Worm (Caenorhabditis elegans) whole organism, young adult: ENCODE data around the gene cyp-33E2.

Experiments
- B0019.2 ChIP-seq: fragments of 200-800 bp; sonication (Bioruptor generic); conservative IDR thresholded peaks from 2 replicates; pipeline ENCODE4 v1.3.6; 2022; ENCODE audit warnings: missing genetic modification reagents, missing genetic modification characterization, missing compliant biosample characterization
- C17E4.6 ChIP-seq: fragments of 200-800 bp; sonication (Bioruptor generic); IDR thresholded peaks from 2 replicates; pipeline ENCODE4 v1.3.6; 2022; ENCODE audit warnings: missing genetic modification reagents, missing genetic modification characterization, missing compliant biosample characterization
- F10E7.11 ChIP-seq: sonication (generic microtip); optimal IDR thresholded peaks from 2 replicates; lab custom pipeline; 2017; ENCODE audit warnings: mild to moderate bottlenecking, missing genetic modification characterization, moderate library complexity, missing compliant biosample characterization
- F23B12.7 ChIP-seq: sonication (generic microtip); optimal IDR thresholded peaks from 2 replicates; lab custom pipeline; 2017; ENCODE audit warnings: missing genetic modification characterization, mild to moderate bottlenecking, missing compliant biosample characterization, antibody characterized with exemption, moderate library complexity; ENCODE audit not compliant: insufficient read depth
- Y53G8AR.9 ChIP-seq: fragments of 200-800 bp; sonication (Bioruptor generic); conservative IDR thresholded peaks from 2 replicates; pipeline ENCODE4 v1.3.6; 2022; ENCODE audit warnings: missing genetic modification reagents, missing genetic modification characterization, missing compliant biosample characterization
- ama-1 ChIP-seq, 3 experiments: fragments of 150-350 bp in 1 of 3; sonication (generic microtip) in 2 of 3; optimal IDR thresholded peaks; 2 replicates each; lab custom pipeline; 2014 to 2018; ENCODE audit warnings: missing biosample characterization in 2 of 3, missing genetic modification characterization in 2 of 3, missing genetic modification reagents in 2 of 3
- atf-7 ChIP-seq: sonication (generic microtip); optimal IDR thresholded peaks from 2 replicates; lab custom pipeline; 2017; ENCODE audit warnings: mild to moderate bottlenecking, missing genetic modification characterization, missing compliant biosample characterization
- athp-1 ChIP-seq: sonication (generic microtip); optimal IDR thresholded peaks from 2 replicates; lab custom pipeline; 2017; ENCODE audit warnings: mild to moderate bottlenecking, missing genetic modification characterization, missing compliant biosample characterization
- attf-3 ChIP-seq: fragments of 200-800 bp; sonication (Bioruptor generic); conservative IDR thresholded peaks from 2 replicates; pipeline ENCODE4 v1.3.6; 2022; ENCODE audit warnings: missing genetic modification reagents, missing genetic modification characterization, missing compliant biosample characterization
- bed-1 ChIP-seq: fragments of 200-800 bp; sonication (Bioruptor generic); IDR thresholded peaks from 2 replicates; pipeline ENCODE4 v1.3.6; 2022; ENCODE audit warnings: missing genetic modification reagents, missing genetic modification characterization, missing compliant biosample characterization
- ceh-27 ChIP-seq: fragments of 200-800 bp; sonication (Bioruptor generic); optimal IDR thresholded peaks from 2 replicates; lab custom pipeline; 2018; ENCODE audit warnings: mild to moderate bottlenecking, missing genetic modification characterization, moderate library complexity, missing compliant biosample characterization
- die-1 ChIP-seq: sonication (generic microtip); optimal IDR thresholded peaks from 2 replicates; lab custom pipeline; 2016; ENCODE audit warnings: missing genotype, mild to moderate bottlenecking, missing genetic modification characterization, missing compliant biosample characterization
- egl-18 ChIP-seq: fragments of 200-800 bp; sonication (Bioruptor generic); IDR thresholded peaks from 2 replicates; pipeline ENCODE4 v1.3.6; 2022; ENCODE audit warnings: missing genetic modification reagents, missing genetic modification characterization, missing compliant biosample characterization
- egl-44 ChIP-seq: fragments of 200-800 bp; sonication (Bioruptor generic); IDR thresholded peaks from 2 replicates; pipeline ENCODE4 v1.3.6; 2022; ENCODE audit warnings: missing genetic modification reagents, missing genetic modification characterization, missing compliant biosample characterization
- fkh-3 ChIP-seq: sonication (generic microtip); optimal IDR thresholded peaks from 2 replicates; lab custom pipeline; 2016; ENCODE audit warnings: mild to moderate bottlenecking, missing genetic modification characterization, missing compliant biosample characterization
- gei-17 ChIP-seq: fragments of 200-800 bp; sonication (Bioruptor generic); optimal IDR thresholded peaks from 2 replicates; lab custom pipeline; 2018; ENCODE audit warnings: mild to moderate bottlenecking, missing genetic modification characterization, missing compliant biosample characterization
- hlh-12 ChIP-seq: sonication (generic microtip); optimal IDR thresholded peaks from 2 replicates; lab custom pipeline; 2016; ENCODE audit warnings: missing genetic modification characterization, missing compliant biosample characterization
- hmg-1.2 ChIP-seq: fragments of 200-800 bp; sonication (Bioruptor generic); IDR thresholded peaks from 2 replicates; pipeline ENCODE4 v1.3.6; 2022; ENCODE audit warnings: missing genetic modification reagents, missing genetic modification characterization, missing compliant biosample characterization
- hrde-1 ChIP-seq: sonication (generic microtip); optimal IDR thresholded peaks from 2 replicates; lab custom pipeline; 2016; ENCODE audit warnings: missing genetic modification characterization, mild to moderate bottlenecking, missing compliant biosample characterization, moderate library complexity, missing genotype, missing genetic modification reagents, borderline replicate concordance
- hsf-1 ChIP-seq: fragments of 200-800 bp; sonication (Bioruptor generic); IDR thresholded peaks from 2 replicates; pipeline ENCODE4 v1.3.6; 2022; ENCODE audit warnings: missing genetic modification reagents, missing genetic modification characterization, missing compliant biosample characterization
- lin-26 ChIP-seq: fragments of 200-800 bp; sonication (Bioruptor generic); IDR thresholded peaks from 2 replicates; pipeline ENCODE4 v1.3.6; 2022; ENCODE audit warnings: missing genetic modification reagents, missing genetic modification characterization, missing compliant biosample characterization
- lin-40 ChIP-seq: sonication (generic microtip); optimal IDR thresholded peaks from 2 replicates; lab custom pipeline; 2016; ENCODE audit warnings: missing genetic modification characterization, mild to moderate bottlenecking, missing compliant biosample characterization, missing genotype, missing genetic modification reagents
- lin-54 ChIP-seq: fragments of 200-800 bp; sonication (Bioruptor generic); optimal IDR thresholded peaks from 2 replicates; lab custom pipeline; 2018; ENCODE audit warnings: mild to moderate bottlenecking, missing genetic modification characterization, missing compliant biosample characterization
- lsy-27 ChIP-seq: sonication (generic microtip); optimal IDR thresholded peaks from 2 replicates; lab custom pipeline; 2017; ENCODE audit warnings: missing genetic modification characterization, mild to moderate bottlenecking, missing compliant biosample characterization, antibody characterized with exemption, missing genotype, borderline replicate concordance; ENCODE audit not compliant: insufficient read depth
- mes-4 ChIP-seq: sonication (generic microtip); optimal IDR thresholded peaks from 2 replicates; lab custom pipeline; 2016; ENCODE audit warnings: missing genotype, missing genetic modification characterization, missing compliant biosample characterization
- mxl-1 ChIP-seq: sonication (generic microtip); optimal IDR thresholded peaks from 2 replicates; lab custom pipeline; 2016; ENCODE audit warnings: missing genetic modification characterization, missing compliant biosample characterization
- nfyb-1 ChIP-seq: fragments of 200-800 bp; sonication (Bioruptor generic); IDR thresholded peaks from 2 replicates; pipeline ENCODE4 v1.3.6; 2022; ENCODE audit warnings: missing genetic modification reagents, missing genetic modification characterization, missing compliant biosample characterization
- nhr-80 ChIP-seq: sonication (generic microtip); optimal IDR thresholded peaks from 2 replicates; lab custom pipeline; 2016; ENCODE audit warnings: missing genetic modification characterization, missing compliant biosample characterization
- nhr-90 ChIP-seq: sonication (generic microtip); optimal IDR thresholded peaks from 2 replicates; lab custom pipeline; 2016; ENCODE audit warnings: missing genotype, mild to moderate bottlenecking, missing genetic modification characterization, missing compliant biosample characterization
- repo-1 ChIP-seq: sonication (generic microtip); optimal IDR thresholded peaks from 2 replicates; lab custom pipeline; 2017; ENCODE audit warnings: mild to moderate bottlenecking, missing genetic modification characterization, missing compliant biosample characterization
- rpc-1 ChIP-seq, 2 experiments: fragments of 150-350 bp in 1 of 2; sonication (generic microtip) in 1 of 2; optimal IDR thresholded peaks; 2 replicates each; lab custom pipeline; 2014 to 2018; ENCODE audit warnings: missing biosample characterization in 1 of 2, missing genetic modification characterization in 1 of 2, missing genetic modification reagents in 1 of 2, missing genotype in 1 of 2
- snpc-3.4 ChIP-seq: sonication (generic microtip); optimal IDR thresholded peaks from 2 replicates; lab custom pipeline; 2017; ENCODE audit warnings: missing genetic modification characterization, mild to moderate bottlenecking, missing compliant biosample characterization, antibody characterized with exemption, moderate library complexity, missing genotype, missing genetic modification reagents
- snpc-4 ChIP-seq, 5 experiments: fragments of 150-350 bp in 1 of 5; sonication (generic microtip) in 4 of 5; optimal IDR thresholded peaks; 2 replicates each; lab custom pipeline; 2014 to 2018; ENCODE audit warnings: missing genetic modification characterization in 5 of 5, missing biosample characterization in 3 of 5, antibody characterized with exemption in 2 of 5, mild to moderate bottlenecking in 2 of 5, missing compliant biosample characterization in 2 of 5, missing genotype in 2 of 5, moderate library complexity in 2 of 5, missing genetic modification reagents in 1 of 5
- sptf-2 ChIP-seq: fragments of 200-800 bp; sonication (Bioruptor generic); optimal IDR thresholded peaks from 2 replicates; lab custom pipeline; 2018; ENCODE audit warnings: mild to moderate bottlenecking, missing genetic modification characterization, missing compliant biosample characterization
- ztf-3 ChIP-seq: fragments of 200-800 bp; sonication (Bioruptor generic); optimal IDR thresholded peaks from 2 replicates; lab custom pipeline; 2018; ENCODE audit warnings: mild to moderate bottlenecking, missing genetic modification characterization, missing compliant biosample characterization

cyp-33E2 gene

ce11 chrIV:8614680-8615079, 2.5 kb downstream of the cyp-33E2 start, which contains the start of gene cyp-33E3:
Gene cyp-33E3, plus strand, starts transcription at chrIV:8614995.
- TF ChIP-seq nhr-80 (tag; lab: Kevin White, UChicago) (peak; percentile 57), athp-1 (tag; lab: Kevin White, UChicago) (no peak)

ce11 chrIV:8615314-8615713, 3.2 kb downstream of the cyp-33E2 start:
- TF ChIP-seq bed-1 (GFP tag; lab: Robert Waterston, UW) (no peak), repo-1 (tag; lab: Kevin White, UChicago) (no peak), attf-3 (GFP tag; lab: Robert Waterston, UW) (no peak), ama-1 (optimal IDR thresholded peaks at IDR 0.05; lab: Kevin White, UChicago) (no peak), ama-1 (GFP tag; optimal IDR thresholded peaks at IDR 0.05; lab: Kevin White, UChicago) (no peak), C17E4.6 (GFP tag; lab: Robert Waterston, UW) (no peak), gei-17 (no peak), lin-40 (tag; lab: Kevin White, UChicago) (no peak), die-1 (tag; lab: Kevin White, UChicago) (no peak), nhr-90 (no peak), mes-4 (tag; lab: Kevin White, UChicago) (no peak), snpc-4 (GFP tag; optimal IDR thresholded peaks at IDR 0.05; lab: Kevin White, UChicago) (no peak), snpc-4 (tag; optimal IDR thresholded peaks at IDR 0.05; lab: Kevin White, UChicago) (no peak), lin-26 (GFP tag; lab: Robert Waterston, UW) (no peak), ztf-3 (GFP tag; lab: Kevin White, UChicago) (no peak)

ce11 chrIV:8617047-8617446, 4.9 kb downstream of the cyp-33E2 start, which contains the start of the genes F42A9.7 and F42A9.3:
Gene F42A9.7, minus strand, starts transcription at chrIV:8617147.
Gene F42A9.3, plus strand, starts transcription at chrIV:8617260.
- no peak for TF ChIP-seq hsf-1
- no peak for TF ChIP-seq ceh-27 (GFP tag; lab: Kevin White, UChicago)
- no peak for TF ChIP-seq egl-44 (GFP tag; lab: Robert Waterston, UW)
- TF ChIP-seq F23B12.7 (tag; lab: Kevin White, UChicago), result no peak
- no peak for TF ChIP-seq atf-7 (tag; lab: Kevin White, UChicago)
- TF ChIP-seq fkh-3 (tag; lab: Kevin White, UChicago), result no peak
- no peak for TF ChIP-seq snpc-4 (GFP tag; optimal IDR thresholded peaks at IDR 0.05; lab: Kevin White, UChicago)
- no peak for TF ChIP-seq snpc-4 (tag; optimal IDR thresholded peaks at IDR 0.05; lab: Kevin White, UChicago)
- TF ChIP-seq Y53G8AR.9, result no peak
- TF ChIP-seq nfyb-1, result no peak
- TF ChIP-seq lsy-27 (tag; lab: Kevin White, UChicago), result no peak
- TF ChIP-seq sptf-2 (GFP tag; lab: Kevin White, UChicago), result no peak
- no peak for TF ChIP-seq snpc-3.4 (tag; lab: Kevin White, UChicago)
- TF ChIP-seq mxl-1, result no peak
- TF ChIP-seq B0019.2, result no peak
- no peak for TF ChIP-seq lin-54
- TF ChIP-seq, all 124 proteins: peak for 0

- TF ChIP-seq hlh-12 (tag; lab: Kevin White, UChicago) (no peak), egl-18 (GFP tag; lab: Robert Waterston, UW) (no peak), mxl-1 (no peak), hrde-1 (tag; lab: Kevin White, UChicago) (no peak), snpc-3.4 (tag; lab: Kevin White, UChicago) (peak; percentile 10), F10E7.11 (no peak), fkh-3 (tag; lab: Kevin White, UChicago) (no peak), hmg-1.2 (GFP tag; lab: Robert Waterston, UW) (peak; percentile 96), lin-26 (GFP tag; lab: Robert Waterston, UW) (no peak), rpc-1 (optimal IDR thresholded peaks at IDR 0.05; lab: Kevin White, UChicago) (no peak), rpc-1 (tag; optimal IDR thresholded peaks at IDR 0.05; lab: Kevin White, UChicago) (no peak)
Observed at ce11 chrIV:8618698-8619097, 6.6 kb downstream of the cyp-33E2 start, which contains the start of gene F42A9.8. Gene F42A9.8, minus strand, starts transcription at chrIV:8618785.
